Worm (Caenorhabditis elegans): ENCODE results near the gene skat-1.

DNA sequence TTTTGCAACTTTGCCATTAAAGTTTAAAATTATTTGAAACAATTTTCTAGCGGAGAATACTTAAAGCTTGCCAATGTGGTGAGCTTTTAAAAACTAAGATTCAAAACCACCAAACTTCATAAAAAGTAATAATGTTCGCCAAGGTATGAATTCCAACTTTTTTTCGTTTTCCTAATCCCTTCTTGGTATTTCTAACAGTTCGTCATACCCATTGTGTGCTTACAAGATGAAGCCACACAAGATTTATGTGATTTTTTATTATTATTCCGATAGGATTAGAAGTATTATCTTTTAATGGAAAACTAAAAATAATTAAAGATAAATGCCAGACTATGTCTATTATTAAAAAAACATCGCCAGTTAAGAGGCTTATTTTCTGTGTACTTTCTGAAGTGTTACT lies 8.5 kb downstream of the skat-1 start:
- TF ChIP-seq W03F9.2 (tag; optimal IDR thresholded peaks at IDR 0.05) (no peak), him-1 (tag; optimal IDR thresholded peaks at IDR 0.05) (no peak)
